Fruit fly (Drosophila melanogaster): ENCODE results near the gene CG32720.

- TF ChIP-seq CG14655 (GFP tag; optimal IDR thresholded peaks at IDR 0.05) (peak; percentile 57), CG32121 (GFP tag; IDR thresholded peaks at IDR 0.05) (peak; percentile 62), gl (tag; optimal IDR thresholded peaks at IDR 0.05) (no peak), CG34367 (tag; optimal IDR thresholded peaks at IDR 0.05) (no peak), CG10348 (GFP tag; IDR thresholded peaks at IDR 0.05) (no peak), EcR (GFP tag; optimal IDR thresholded peaks at IDR 0.05) (no peak), D1 (tag; optimal IDR thresholded peaks at IDR 0.05) (no peak), CG4496 (GFP tag; IDR thresholded peaks at IDR 0.05) (no peak), CG8159 (tag; optimal IDR thresholded peaks at IDR 0.05) (no peak)
Measured at dm6 chrX:7521566-7522332, 15.0 kb downstream of the CG32720 start.
